Worm (Caenorhabditis elegans) whole organism, L4 larva: ENCODE results near the gene F11G11.5.
A peak's percentile ranks its signal among the peaks of the same experiment; 100 is the strongest.

ENCODE experiments used
- ama-1 ChIP-seq: fragments of 150-350 bp; optimal IDR thresholded peaks from 2 replicates; lab custom pipeline; 2014; ENCODE audit warnings: inconsistent platforms, mixed read lengths
- lir-3 ChIP-seq: sonication (generic microtip); optimal IDR thresholded peaks from 2 replicates; lab custom pipeline; 2016; ENCODE audit warnings: mild to moderate bottlenecking, missing genetic modification characterization, missing compliant biosample characterization
- mdl-1 ChIP-seq, 2 experiments: fragments of 150-350 bp in 1 of 2; sonication (generic microtip) in 1 of 2; optimal IDR thresholded peaks; 2 replicates each; lab custom pipeline; 2014 to 2017; ENCODE audit warnings: missing biosample characterization in 2 of 2, missing genetic modification characterization in 2 of 2
- nhr-10 ChIP-seq: fragments of 150-350 bp; optimal IDR thresholded peaks from 2 replicates; lab custom pipeline; 2014; ENCODE audit warnings: missing biosample characterization, missing genetic modification characterization
- nhr-77 ChIP-seq: fragments of 150-350 bp; optimal IDR thresholded peaks from 2 replicates; lab custom pipeline; 2014; ENCODE audit warnings: missing biosample characterization, missing genetic modification characterization
- sdz-12 ChIP-seq: fragments of 200-800 bp; sonication (Bioruptor generic); optimal IDR thresholded peaks from 2 replicates; lab custom pipeline; 2018; ENCODE audit warnings: mild to moderate bottlenecking, missing genetic modification characterization, missing compliant biosample characterization
- zag-1 ChIP-seq: fragments of 150-350 bp; optimal IDR thresholded peaks from 2 replicates; lab custom pipeline; 2014; ENCODE audit warnings: missing biosample characterization, missing genetic modification characterization
- zfp-2 ChIP-seq: sonication (generic microtip); optimal IDR thresholded peaks from 2 replicates; lab custom pipeline; 2016; ENCODE audit warnings: mild to moderate bottlenecking, missing genetic modification characterization, missing compliant biosample characterization

ce11 chrII:4888527-4889487, 31.1 kb downstream of the F11G11.5 start, which contains the start of gene pgm-1:
- TF ChIP-seq sdz-12: no peak
- TF ChIP-seq nhr-77 (tag; lab: Kevin White, UChicago): no peak
- TF ChIP-seq zfp-2 (tag; lab: Kevin White, UChicago): no peak
- TF ChIP-seq lir-3 (tag; lab: Kevin White, UChicago): no peak
- TF ChIP-seq mdl-1 (tag; optimal IDR thresholded peaks at IDR 0.05; lab: Kevin White, UChicago): no peak
- TF ChIP-seq ama-1: peak; percentile 56
- TF ChIP-seq zag-1 (tag; lab: Kevin White, UChicago): no peak
- TF ChIP-seq nhr-10 (tag; lab: Kevin White, UChicago): no peak
